Worm (Caenorhabditis elegans) whole organism, late embryonic: ENCODE measurements around the gene srt-17.

Source experiments
- C08G9.2 ChIP-seq: sonication (generic microtip); optimal IDR thresholded peaks from 2 replicates; lab custom pipeline; 2016; ENCODE audit warnings: mild to moderate bottlenecking, missing genetic modification characterization, moderate library complexity, missing compliant biosample characterization
- K09A11.1 ChIP-seq: sonication (generic microtip); optimal IDR thresholded peaks from 2 replicates; lab custom pipeline; 2017; ENCODE audit warnings: antibody characterized with exemption, mild to moderate bottlenecking, missing genetic modification characterization, missing compliant biosample characterization; ENCODE audit not compliant: insufficient read depth
- ama-1 ChIP-seq: fragments of 150-350 bp; optimal IDR thresholded peaks from 2 replicates; lab custom pipeline; 2014
- ceh-18 ChIP-seq: sonication (generic microtip); optimal IDR thresholded peaks from 2 replicates; lab custom pipeline; 2016; ENCODE audit warnings: missing genetic modification characterization, missing compliant biosample characterization
- ceh-19 ChIP-seq: fragments of 200-800 bp; sonication (Bioruptor generic); optimal IDR thresholded peaks from 2 replicates; lab custom pipeline; 2018; ENCODE audit warnings: mild to moderate bottlenecking, missing genetic modification characterization, missing compliant biosample characterization
- ceh-30 ChIP-seq: fragments of 150-350 bp; optimal IDR thresholded peaks from 2 replicates; lab custom pipeline; 2014; ENCODE audit warnings: missing biosample characterization, missing genetic modification characterization
- ceh-31 ChIP-seq: sonication (generic microtip); optimal IDR thresholded peaks from 2 replicates; lab custom pipeline; 2016; ENCODE audit warnings: missing genetic modification characterization, missing compliant biosample characterization
- ceh-45 ChIP-seq: fragments of 200-800 bp; sonication (Bioruptor generic); IDR thresholded peaks from 2 replicates; pipeline ENCODE4 v1.3.6; 2022; ENCODE audit warnings: missing genetic modification reagents, missing genetic modification characterization, missing compliant biosample characterization
- ceh-6 ChIP-seq: fragments of 200-800 bp; sonication (Bioruptor generic); optimal IDR thresholded peaks from 2 replicates; lab custom pipeline; 2018; ENCODE audit warnings: mild to moderate bottlenecking, missing genetic modification characterization, missing compliant biosample characterization
- che-1 ChIP-seq: sonication (generic microtip); optimal IDR thresholded peaks from 2 replicates; lab custom pipeline; 2016; ENCODE audit warnings: mild to moderate bottlenecking, missing genetic modification characterization, missing compliant biosample characterization
- dve-1 ChIP-seq: sonication (generic microtip); optimal IDR thresholded peaks from 2 replicates; lab custom pipeline; 2017; ENCODE audit warnings: antibody characterized with exemption, mild to moderate bottlenecking, missing genetic modification characterization, missing compliant biosample characterization
- eyg-1 ChIP-seq: sonication (generic microtip); optimal IDR thresholded peaks from 2 replicates; lab custom pipeline; 2016; ENCODE audit warnings: missing genotype, missing genetic modification characterization, missing compliant biosample characterization
- fax-1 ChIP-seq: sonication (generic microtip); optimal IDR thresholded peaks from 2 replicates; lab custom pipeline; 2016; ENCODE audit warnings: missing genotype, missing genetic modification characterization, missing compliant biosample characterization
- hlh-13 ChIP-seq: fragments of 200-800 bp; sonication (Bioruptor generic); optimal IDR thresholded peaks from 2 replicates; lab custom pipeline; 2018; ENCODE audit warnings: mild to moderate bottlenecking, missing genetic modification characterization, missing compliant biosample characterization
- hlh-30 ChIP-seq: sonication (generic microtip); optimal IDR thresholded peaks from 2 replicates; lab custom pipeline; 2017; ENCODE audit warnings: antibody characterized with exemption, missing genetic modification characterization, missing compliant biosample characterization; ENCODE audit not compliant: insufficient read depth
- hlh-6 ChIP-seq: sonication (generic microtip); optimal IDR thresholded peaks from 2 replicates; lab custom pipeline; 2016; ENCODE audit warnings: missing genotype, missing genetic modification characterization, missing compliant biosample characterization
- lin-11 ChIP-seq: fragments of 200-800 bp; sonication (Bioruptor generic); optimal IDR thresholded peaks from 2 replicates; lab custom pipeline; 2018; ENCODE audit warnings: mild to moderate bottlenecking, missing genetic modification characterization, missing compliant biosample characterization
- nfya-1 ChIP-seq: sonication (generic microtip); optimal IDR thresholded peaks from 2 replicates; lab custom pipeline; 2017; ENCODE audit warnings: missing genetic modification characterization, mild to moderate bottlenecking, missing compliant biosample characterization, antibody characterized with exemption, moderate library complexity
- odd-2 ChIP-seq: sonication (generic microtip); optimal IDR thresholded peaks from 2 replicates; lab custom pipeline; 2017; ENCODE audit warnings: antibody characterized with exemption, mild to moderate bottlenecking, missing genetic modification characterization, missing compliant biosample characterization
- pag-3 ChIP-seq: sonication (generic microtip); optimal IDR thresholded peaks from 2 replicates; lab custom pipeline; 2016; ENCODE audit warnings: missing compliant biosample characterization, missing genetic modification characterization, borderline replicate concordance
- pat-9 ChIP-seq: fragments of 200-800 bp; sonication (Bioruptor generic); optimal IDR thresholded peaks from 2 replicates; lab custom pipeline; 2018; ENCODE audit warnings: mild to moderate bottlenecking, missing genetic modification characterization, moderate library complexity, missing compliant biosample characterization
- pax-1 ChIP-seq: fragments of 150-350 bp; optimal IDR thresholded peaks from 2 replicates; lab custom pipeline; 2014; ENCODE audit warnings: missing biosample characterization, missing genetic modification characterization
- pha-2 ChIP-seq: sonication (generic microtip); optimal IDR thresholded peaks from 2 replicates; lab custom pipeline; 2017; ENCODE audit warnings: mild to moderate bottlenecking, missing genetic modification characterization, missing compliant biosample characterization
- pha-4 ChIP-seq: fragments of 150-350 bp; optimal IDR thresholded peaks from 2 replicates; lab custom pipeline; 2018; ENCODE audit warnings: missing biosample characterization, missing genetic modification reagents, missing genetic modification characterization
- pqm-1 ChIP-seq: sonication (generic microtip); optimal IDR thresholded peaks from 2 replicates; lab custom pipeline; 2016; ENCODE audit warnings: missing genetic modification characterization, missing compliant biosample characterization
- pros-1 ChIP-seq: fragments of 150-350 bp; optimal IDR thresholded peaks from 2 replicates; lab custom pipeline; 2014; ENCODE audit warnings: missing biosample characterization, missing genetic modification reagents, missing genetic modification characterization
- ref-2 ChIP-seq: sonication (generic microtip); optimal IDR thresholded peaks from 2 replicates; lab custom pipeline; 2016; ENCODE audit warnings: missing genetic modification characterization, missing compliant biosample characterization
- rnt-1 ChIP-seq: sonication (generic microtip); optimal IDR thresholded peaks from 2 replicates; lab custom pipeline; 2016; ENCODE audit warnings: missing genetic modification characterization, missing compliant biosample characterization
- sox-2 ChIP-seq: fragments of 200-800 bp; sonication (Bioruptor generic); IDR thresholded peaks from 2 replicates; pipeline ENCODE4 v1.3.6; 2022; ENCODE audit warnings: missing genetic modification reagents, missing genetic modification characterization, missing compliant biosample characterization
- sox-4 ChIP-seq: sonication (generic microtip); optimal IDR thresholded peaks from 2 replicates; lab custom pipeline; 2017; ENCODE audit warnings: mild to moderate bottlenecking, missing genetic modification characterization, inconsistent platforms, missing compliant biosample characterization
- tbx-2 ChIP-seq: sonication (generic microtip); optimal IDR thresholded peaks from 2 replicates; lab custom pipeline; 2016; ENCODE audit warnings: missing genetic modification characterization, missing compliant biosample characterization
- ttx-3 ChIP-seq: sonication (generic microtip); optimal IDR thresholded peaks from 2 replicates; lab custom pipeline; 2016; ENCODE audit warnings: missing genetic modification reagents, missing genetic modification characterization, missing compliant biosample characterization
- unc-3 ChIP-seq, 2 experiments: fragments of 200-800 bp in 1 of 2; sonication (Bioruptor generic) in 1 of 2; sonication (generic microtip) in 1 of 2; conservative IDR thresholded peaks in 1 of 2; optimal IDR thresholded peaks in 1 of 2; 2 replicates each; pipeline versions ENCODE4 v1.3.6 to Lab custom; 2016 to 2022; ENCODE audit warnings: missing compliant biosample characterization in 2 of 2, missing genetic modification characterization in 2 of 2, missing genetic modification reagents in 1 of 2
- unc-86 ChIP-seq: sonication (generic microtip); optimal IDR thresholded peaks from 2 replicates; lab custom pipeline; 2016; ENCODE audit warnings: missing genetic modification characterization, missing compliant biosample characterization

Gene srt-17

ce11 chrV:646888-647287 is 22.1 kb upstream of the srt-17 start, which contains the start of gene ugt-42:
ugt-42 (plus strand) TSS chrV:647188.
- TF ChIP-seq dve-1 (no peak), pha-4 (tag; lab: Kevin White, UChicago) (no peak), ceh-18 (tag; lab: Kevin White, UChicago) (no peak), ceh-6 (GFP tag; lab: Kevin White, UChicago) (no peak), hlh-30 (tag; lab: Kevin White, UChicago) (no peak)

ce11 chrV:646129-646528 is 21.3 kb upstream of the srt-17 start, which contains the start of gene F48G7.12:
F48G7.12 (minus strand) TSS chrV:646229.
- TF ChIP-seq eyg-1 (tag; lab: Kevin White, UChicago): no peak
- TF ChIP-seq, all 69 proteins: peak for 0

ce11 chrV:642750-643149 is 17.9 kb upstream of the srt-17 start, which contains the start of gene nhr-190:
nhr-190 (minus strand) TSS chrV:642924.
- TF ChIP-seq ceh-6 (GFP tag; lab: Kevin White, UChicago): no peak
- no peak for TF ChIP-seq dve-1
- TF ChIP-seq nfya-1 (tag; lab: Kevin White, UChicago): peak; percentile 18
- no peak for TF ChIP-seq lin-11
- no peak for TF ChIP-seq hlh-6 (tag; lab: Kevin White, UChicago)
- TF ChIP-seq K09A11.1 (tag; lab: Kevin White, UChicago): no peak
- TF ChIP-seq hlh-30 (tag; lab: Kevin White, UChicago): peak; percentile 29

- TF ChIP-seq ttx-3 (no peak), che-1 (tag; lab: Kevin White, UChicago) (no peak), hlh-30 (tag; lab: Kevin White, UChicago) (no peak), pha-2 (tag; lab: Kevin White, UChicago) (no peak), pat-9 (no peak), ceh-30 (tag; lab: Kevin White, UChicago) (no peak), ceh-19 (GFP tag; lab: Kevin White, UChicago) (no peak), sox-2 (GFP tag; lab: Robert Waterston, UW) (no peak), ref-2 (no peak), unc-86 (tag; lab: Kevin White, UChicago) (no peak), pros-1 (tag; lab: Kevin White, UChicago) (no peak), rnt-1 (tag; lab: Kevin White, UChicago) (no peak), ceh-31 (tag; lab: Kevin White, UChicago) (no peak), odd-2 (tag; lab: Kevin White, UChicago) (no peak), pag-3 (tag; lab: Kevin White, UChicago) (no peak), hlh-13 (GFP tag; lab: Kevin White, UChicago) (no peak)
Observed at ce11 chrV:638328-638727, 13.5 kb upstream of the srt-17 start, which contains the start of gene srj-37. srj-37 (plus strand) TSS chrV:638628.

ce11 chrV:636281-636680 is 11.5 kb upstream of the srt-17 start, which contains the start of gene pals-31:
pals-31 (plus strand) TSS chrV:636581.
- TF ChIP-seq pax-1 (tag; lab: Kevin White, UChicago) (no peak), ceh-45 (GFP tag; lab: Robert Waterston, UW) (no peak), ama-1 (lab: Kevin White, UChicago) (no peak), C08G9.2 (tag; lab: Kevin White, UChicago) (no peak), pqm-1 (tag; lab: Kevin White, UChicago) (no peak), fax-1 (tag; lab: Kevin White, UChicago) (no peak), che-1 (tag; lab: Kevin White, UChicago) (no peak), tbx-2 (tag; lab: Kevin White, UChicago) (no peak), odd-2 (tag; lab: Kevin White, UChicago) (no peak), sox-4 (no peak), unc-3 (GFP tag; conservative IDR thresholded peaks at IDR 0.05; lab: Robert Waterston, UW) (no peak), unc-3 (tag; optimal IDR thresholded peaks at IDR 0.05; lab: Kevin White, UChicago) (no peak)
